Fruit fly (Drosophila melanogaster): ENCODE data around the gene Wnt5.
A peak's percentile ranks its signal among the peaks of the same experiment; 100 is the strongest.

The Wnt5 gene

DNA sequence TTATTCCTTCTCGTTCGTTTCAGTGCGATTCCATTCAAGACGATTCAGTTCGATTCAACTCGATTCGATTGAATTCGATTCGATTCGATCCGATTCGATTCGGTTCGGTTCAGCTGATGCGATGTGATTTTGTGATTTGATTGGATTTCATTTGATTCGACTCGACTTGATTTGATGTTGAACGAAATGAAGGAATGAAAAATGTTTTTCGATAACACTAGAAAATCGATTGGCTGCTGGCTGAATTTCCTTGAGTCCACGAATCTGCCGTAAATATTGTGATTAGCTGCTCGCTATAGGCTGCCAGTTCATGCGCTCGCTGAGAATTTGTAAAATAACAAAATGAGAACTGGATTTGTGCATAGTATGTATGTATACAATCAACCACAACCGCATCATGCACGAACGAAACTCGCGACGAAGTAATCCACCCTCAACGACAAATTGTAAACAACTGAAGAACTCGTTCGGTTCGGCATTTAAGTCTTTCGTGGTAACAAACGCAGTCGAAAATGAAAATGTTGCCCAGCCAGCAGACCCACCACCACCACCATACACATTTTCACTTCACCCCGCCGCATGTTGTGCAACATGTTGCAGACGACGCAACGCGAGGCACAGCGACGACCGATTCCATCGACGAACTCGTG lies at the start of gene Wnt5:
TSS of gene Wnt5 (minus strand) at position 458 of the 650 bp plus-strand sequence.
- no peak for TF ChIP-seq gl (tag; optimal IDR thresholded peaks at IDR 0.05)
- TF ChIP-seq EcR (GFP tag; optimal IDR thresholded peaks at IDR 0.05) = peak; percentile 3
- no peak for TF ChIP-seq CG8159 (tag; optimal IDR thresholded peaks at IDR 0.05)
- TF ChIP-seq Ets98B (GFP tag; IDR thresholded peaks at IDR 0.05) = peak; percentile 42; the same call in 1 of the 2 replicates
- no peak for TF ChIP-seq CG15710 (tag; optimal IDR thresholded peaks at IDR 0.05)
- no peak for TF ChIP-seq CG32121 (GFP tag; IDR thresholded peaks at IDR 0.05)
- no peak for TF ChIP-seq CG17806 (tag; optimal IDR thresholded peaks at IDR 0.05)
- no peak for TF ChIP-seq Snoo (tag; optimal IDR thresholded peaks at IDR 0.05)
- peak; percentile 59; the same call in 1 of the 3 replicates for TF ChIP-seq CG4496 (GFP tag; IDR thresholded peaks at IDR 0.05)
- no peak for TF ChIP-seq CG10348 (GFP tag; IDR thresholded peaks at IDR 0.05)
- no peak for TF ChIP-seq CG8301 (tag; optimal IDR thresholded peaks at IDR 0.05)
- TF ChIP-seq CG12605 (GFP tag; IDR thresholded peaks at IDR 0.05) = 0 out of 2 replicates have a peak, but pooled peaks have one; percentile 10
- TF ChIP-seq CG9948 (tag; optimal IDR thresholded peaks at IDR 0.05) = no peak
- TF ChIP-seq CG13204 (GFP tag; optimal IDR thresholded peaks at IDR 0.05) = no peak
- TF ChIP-seq Pif1B (GFP tag; optimal IDR thresholded peaks at IDR 0.05) = no peak
- TF ChIP-seq D1 (tag; optimal IDR thresholded peaks at IDR 0.05) = no peak

DNA sequence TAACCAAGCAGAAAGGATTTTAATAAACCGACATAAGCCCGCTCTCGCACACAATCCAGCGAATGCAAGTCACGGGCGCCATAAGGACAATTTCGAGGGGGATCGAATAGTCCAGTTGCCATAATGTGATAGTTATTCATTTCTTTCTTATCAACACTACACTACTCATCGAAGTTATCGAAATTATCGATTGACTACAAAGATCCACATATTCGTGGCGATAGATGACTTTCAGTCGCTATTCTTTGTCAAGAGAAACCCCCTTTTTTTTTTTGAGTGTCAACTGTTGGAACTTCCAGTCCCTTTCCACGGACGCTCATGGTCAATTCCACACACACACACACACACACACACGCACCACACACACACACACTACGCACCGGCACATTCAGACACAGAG lies 49.4 kb upstream of the Wnt5 start:
- TF ChIP-seq CG8301 (tag; optimal IDR thresholded peaks at IDR 0.05) (peak; percentile 51), CG9948 (tag; optimal IDR thresholded peaks at IDR 0.05) (peak; percentile 86), CG13204 (GFP tag; optimal IDR thresholded peaks at IDR 0.05) (peak; percentile 47), CG12605 (GFP tag; IDR thresholded peaks at IDR 0.05) (no peak), CG17806 (tag; optimal IDR thresholded peaks at IDR 0.05) (peak; percentile 87), EcR (GFP tag; optimal IDR thresholded peaks at IDR 0.05) (no peak), gl (tag; optimal IDR thresholded peaks at IDR 0.05) (peak; percentile 67), CG32121 (GFP tag; IDR thresholded peaks at IDR 0.05) (no peak), rn (GFP tag; IDR thresholded peaks at IDR 0.05) (peak; percentile 16; the same call in 1 of the 2 replicates), D1 (tag; optimal IDR thresholded peaks at IDR 0.05) (peak; percentile 75), CG4496 (GFP tag; IDR thresholded peaks at IDR 0.05) (0 out of 3 replicates have a peak, but pooled peaks have one; percentile 51), Pif1B (GFP tag; optimal IDR thresholded peaks at IDR 0.05) (peak; percentile 76), CG15710 (tag; optimal IDR thresholded peaks at IDR 0.05) (peak; percentile 91), Ets98B (GFP tag; IDR thresholded peaks at IDR 0.05) (0 out of 2 replicates have a peak, but pooled peaks have one; percentile 11), CG34367 (tag; optimal IDR thresholded peaks at IDR 0.05) (peak; percentile 86), CG10348 (GFP tag; IDR thresholded peaks at IDR 0.05) (peak; percentile 43; the same call in 1 of the 2 replicates), fd96Ca (GFP tag; IDR thresholded peaks at IDR 0.05) (peak; percentile 62; the same call in 2 of the 3 replicates), CG14655 (GFP tag; optimal IDR thresholded peaks at IDR 0.05) (peak; percentile 76), Pif1A (GFP tag; optimal IDR thresholded peaks at IDR 0.05) (peak; percentile 83), CG8159 (tag; optimal IDR thresholded peaks at IDR 0.05) (peak; percentile 91), Snoo (tag; optimal IDR thresholded peaks at IDR 0.05) (peak; percentile 66)

DNA sequence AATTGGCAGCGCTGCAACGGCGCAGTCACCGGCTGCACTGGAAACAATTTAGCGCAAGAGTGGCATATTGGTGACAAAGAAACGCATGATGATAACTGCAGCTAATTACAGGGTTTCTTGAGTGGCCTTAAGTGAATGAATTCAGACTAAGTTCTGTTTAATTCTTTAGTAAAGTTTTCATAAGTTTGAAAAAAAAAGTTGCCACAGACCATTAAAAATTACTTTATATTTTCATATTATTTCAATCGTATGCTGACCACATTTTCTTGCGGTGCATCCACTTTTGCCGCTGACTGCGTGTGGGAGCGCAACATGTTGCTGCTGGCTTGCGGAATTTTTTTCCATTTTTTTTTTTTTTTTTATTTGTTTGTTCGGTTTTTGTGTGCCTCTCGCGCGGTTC lies 47.2 kb upstream of the Wnt5 start:
- TF ChIP-seq CG32121 (GFP tag; IDR thresholded peaks at IDR 0.05) (peak; percentile 77), rn (GFP tag; IDR thresholded peaks at IDR 0.05) (0 out of 2 replicates have a peak, but pooled peaks have one; percentile 22), Ets98B (GFP tag; IDR thresholded peaks at IDR 0.05) (peak; percentile 64), Pif1A (GFP tag; optimal IDR thresholded peaks at IDR 0.05) (peak; percentile 83), CG12605 (GFP tag; IDR thresholded peaks at IDR 0.05) (peak; percentile 60), CG10348 (GFP tag; IDR thresholded peaks at IDR 0.05) (peak; percentile 51; the same call in 1 of the 2 replicates), CG13204 (GFP tag; optimal IDR thresholded peaks at IDR 0.05) (no peak), CG4496 (GFP tag; IDR thresholded peaks at IDR 0.05) (peak; percentile 79), D1 (tag; optimal IDR thresholded peaks at IDR 0.05) (peak; percentile 66), CG14655 (GFP tag; optimal IDR thresholded peaks at IDR 0.05) (peak; percentile 88), CG17806 (tag; optimal IDR thresholded peaks at IDR 0.05) (peak; percentile 76), Snoo (tag; optimal IDR thresholded peaks at IDR 0.05) (peak; percentile 49), CG34367 (tag; optimal IDR thresholded peaks at IDR 0.05) (peak; percentile 52), CG8159 (tag; optimal IDR thresholded peaks at IDR 0.05) (peak; percentile 81), EcR (GFP tag; optimal IDR thresholded peaks at IDR 0.05) (no peak), CG15710 (tag; optimal IDR thresholded peaks at IDR 0.05) (peak; percentile 77), Pif1B (GFP tag; optimal IDR thresholded peaks at IDR 0.05) (peak; percentile 70), CG9948 (tag; optimal IDR thresholded peaks at IDR 0.05) (peak; percentile 79), CG8301 (tag; optimal IDR thresholded peaks at IDR 0.05) (peak; percentile 76), gl (tag; optimal IDR thresholded peaks at IDR 0.05) (peak; percentile 36), fd96Ca (GFP tag; IDR thresholded peaks at IDR 0.05) (peak; percentile 82)

DNA sequence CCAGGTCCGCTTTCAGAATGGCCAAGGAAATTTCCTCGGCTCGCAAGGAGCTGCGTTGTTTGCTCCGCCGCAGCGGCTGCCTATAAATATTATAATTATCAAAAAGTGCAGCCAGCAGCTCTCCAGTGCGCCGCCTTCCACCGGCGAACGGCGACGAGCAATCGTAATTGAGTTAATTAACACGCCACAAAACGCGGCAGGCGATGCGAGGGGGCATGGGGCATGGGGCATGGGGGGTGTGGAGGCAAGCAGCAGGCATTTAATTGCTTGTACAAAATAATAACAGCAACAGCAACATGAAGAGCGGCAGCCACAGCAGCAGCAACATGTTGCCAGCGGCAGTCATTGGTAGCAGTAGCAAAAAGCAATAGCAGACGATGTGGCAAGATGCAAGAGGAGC lies 45.5 kb upstream of the Wnt5 start:
- TF ChIP-seq rn (GFP tag; IDR thresholded peaks at IDR 0.05) = no peak
- peak; percentile 85 for TF ChIP-seq CG13204 (GFP tag; optimal IDR thresholded peaks at IDR 0.05)
- no peak for TF ChIP-seq CG15710 (tag; optimal IDR thresholded peaks at IDR 0.05)
- TF ChIP-seq Pif1A (GFP tag; optimal IDR thresholded peaks at IDR 0.05) = no peak

DNA sequence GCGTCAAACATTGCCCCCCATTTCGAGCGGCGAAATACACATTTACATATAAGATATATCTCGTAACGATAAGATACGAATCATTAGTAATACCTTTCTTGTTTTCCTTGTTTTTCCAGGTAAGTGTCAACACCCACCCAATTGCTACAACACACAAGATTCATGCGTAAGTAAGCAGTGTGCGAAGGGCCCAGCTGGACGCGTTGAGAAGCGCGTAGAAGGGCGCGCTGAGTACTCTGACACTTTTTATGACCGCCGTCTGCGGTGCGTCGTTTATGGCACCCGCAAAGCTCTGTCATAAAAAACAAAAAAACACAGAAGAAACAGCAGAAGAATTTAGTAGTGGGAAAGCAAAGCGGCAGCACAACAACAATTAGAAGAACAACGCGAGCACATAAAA lies 42.5 kb upstream of the Wnt5 start:
- TF ChIP-seq CG10348 (GFP tag; IDR thresholded peaks at IDR 0.05) = no peak
- TF ChIP-seq CG12605 (GFP tag; IDR thresholded peaks at IDR 0.05) = no peak
- no peak for TF ChIP-seq CG34367 (tag; optimal IDR thresholded peaks at IDR 0.05)
- TF ChIP-seq Pif1B (GFP tag; optimal IDR thresholded peaks at IDR 0.05) = no peak
- no peak for TF ChIP-seq rn (GFP tag; IDR thresholded peaks at IDR 0.05)
- TF ChIP-seq D1 (tag; optimal IDR thresholded peaks at IDR 0.05) = no peak
- no peak for TF ChIP-seq Ets98B (GFP tag; IDR thresholded peaks at IDR 0.05)
- no peak for TF ChIP-seq CG8301 (tag; optimal IDR thresholded peaks at IDR 0.05)
- no peak for TF ChIP-seq CG17806 (tag; optimal IDR thresholded peaks at IDR 0.05)
- no peak for TF ChIP-seq Snoo (tag; optimal IDR thresholded peaks at IDR 0.05)
- no peak for TF ChIP-seq Pif1A (GFP tag; optimal IDR thresholded peaks at IDR 0.05)
- TF ChIP-seq gl (tag; optimal IDR thresholded peaks at IDR 0.05) = no peak
- no peak for TF ChIP-seq CG9948 (tag; optimal IDR thresholded peaks at IDR 0.05)
- no peak for TF ChIP-seq CG14655 (GFP tag; optimal IDR thresholded peaks at IDR 0.05)
- no peak for TF ChIP-seq CG15710 (tag; optimal IDR thresholded peaks at IDR 0.05)
- no peak for TF ChIP-seq CG8159 (tag; optimal IDR thresholded peaks at IDR 0.05)
- TF ChIP-seq CG13204 (GFP tag; optimal IDR thresholded peaks at IDR 0.05) = no peak
- TF ChIP-seq CG32121 (GFP tag; IDR thresholded peaks at IDR 0.05) = no peak
- TF ChIP-seq EcR (GFP tag; optimal IDR thresholded peaks at IDR 0.05) = no peak
- TF ChIP-seq CG4496 (GFP tag; IDR thresholded peaks at IDR 0.05) = no peak
